Worm (Caenorhabditis elegans): Measurements from ENCODE around the gene cyn-4.
"Not testable (repeated sequence)": the region's sequence is repeated elsewhere in the genome, so short reads cannot be mapped to it uniquely, and the experiment has no call there.

cyn-4 gene

ce11 chrII:10872541-10872940 lies at the start of gene cyn-4, which contains the start of gene copz-1:
Gene cyn-4, minus strand, starts transcription at chrII:10872611.
Gene copz-1, plus strand, starts transcription at chrII:10872879.
- TF ChIP-seq tab-1 (GFP tag; IDR thresholded peaks at IDR 0.05) = 0 out of 2 replicates have a peak, but pooled peaks have one; percentile 29
- no peak for TF ChIP-seq T22C8.4 (GFP tag; IDR thresholded peaks at IDR 0.05)
- peak; percentile 80 for TF ChIP-seq cog-1 (tag; optimal IDR thresholded peaks at IDR 0.05)
- TF ChIP-seq ref-1 (GFP tag; conservative IDR thresholded peaks at IDR 0.05) = no peak
- TF ChIP-seq ztf-29 (GFP tag; IDR thresholded peaks at IDR 0.05) = no peak
- no peak for TF ChIP-seq med-1 (GFP tag; optimal IDR thresholded peaks at IDR 0.05; ENCODE audit: insufficient read depth)
- 0 out of 2 replicates have a peak, but pooled peaks have one; percentile 46 for TF ChIP-seq flt-1 (GFP tag; IDR thresholded peaks at IDR 0.05)
- TF ChIP-seq ztf-23 (GFP tag; IDR thresholded peaks at IDR 0.05) = peak; percentile 67
- 0 out of 2 replicates have a peak, but pooled peaks have one; percentile 42 for TF ChIP-seq klf-2 (GFP tag; conservative IDR thresholded peaks at IDR 0.05)

- TF ChIP-seq cog-1 (tag; optimal IDR thresholded peaks at IDR 0.05) (no peak), ztf-23 (GFP tag; IDR thresholded peaks at IDR 0.05) (no peak), ref-1 (GFP tag; conservative IDR thresholded peaks at IDR 0.05) (no peak), klf-2 (GFP tag; conservative IDR thresholded peaks at IDR 0.05) (no peak), med-1 (GFP tag; optimal IDR thresholded peaks at IDR 0.05; ENCODE audit: insufficient read depth) (no peak), ztf-29 (GFP tag; IDR thresholded peaks at IDR 0.05) (no peak), T22C8.4 (GFP tag; IDR thresholded peaks at IDR 0.05) (no peak), tab-1 (GFP tag; IDR thresholded peaks at IDR 0.05) (no peak), flt-1 (GFP tag; IDR thresholded peaks at IDR 0.05) (no peak)
Observed at ce11 chrII:10918293-10918756, 45.9 kb upstream of the cyn-4 start, which contains the start of gene tba-4. Gene tba-4, plus strand, starts transcription at chrII:10918706.

- no peak for TF ChIP-seq ref-1 (GFP tag; conservative IDR thresholded peaks at IDR 0.05)
- no peak for TF ChIP-seq klf-2 (GFP tag; conservative IDR thresholded peaks at IDR 0.05)
- no peak for TF ChIP-seq med-1 (GFP tag; optimal IDR thresholded peaks at IDR 0.05; ENCODE audit: insufficient read depth)
- TF ChIP-seq tab-1 (GFP tag; IDR thresholded peaks at IDR 0.05) = no peak
- no peak for TF ChIP-seq T22C8.4 (GFP tag; IDR thresholded peaks at IDR 0.05)
- no peak for TF ChIP-seq flt-1 (GFP tag; IDR thresholded peaks at IDR 0.05)
- TF ChIP-seq ztf-29 (GFP tag; IDR thresholded peaks at IDR 0.05) = no peak
- no peak for TF ChIP-seq cog-1 (tag; optimal IDR thresholded peaks at IDR 0.05)
- no peak for TF ChIP-seq ztf-23 (GFP tag; IDR thresholded peaks at IDR 0.05)
Observed at ce11 chrII:10917174-10917573, 44.8 kb upstream of the cyn-4 start, which contains the start of gene F44F4.10. Gene F44F4.10, minus strand, starts transcription at chrII:10917274.

- no peak for TF ChIP-seq tab-1 (GFP tag; IDR thresholded peaks at IDR 0.05)
- no peak for TF ChIP-seq T22C8.4 (GFP tag; IDR thresholded peaks at IDR 0.05)
- TF ChIP-seq ztf-23 (GFP tag; IDR thresholded peaks at IDR 0.05) = no peak
- no peak for TF ChIP-seq klf-2 (GFP tag; conservative IDR thresholded peaks at IDR 0.05)
- no peak for TF ChIP-seq ref-1 (GFP tag; conservative IDR thresholded peaks at IDR 0.05)
- TF ChIP-seq cog-1 (tag; optimal IDR thresholded peaks at IDR 0.05) = no peak
- TF ChIP-seq flt-1 (GFP tag; IDR thresholded peaks at IDR 0.05) = no peak
Observed at ce11 chrII:10915732-10916131, 43.3 kb upstream of the cyn-4 start, which contains the start of gene F44F4.9. Gene F44F4.9, minus strand, starts transcription at chrII:10915832.

ce11 chrII:10914366-10914765 lies 42.0 kb upstream of the cyn-4 start, which contains the start of gene F44F4.15:
Gene F44F4.15, plus strand, starts transcription at chrII:10914666.
- TF ChIP-seq cog-1 (tag; optimal IDR thresholded peaks at IDR 0.05) (no peak), ref-1 (GFP tag; conservative IDR thresholded peaks at IDR 0.05) (no peak), klf-2 (GFP tag; conservative IDR thresholded peaks at IDR 0.05) (no peak), T22C8.4 (GFP tag; IDR thresholded peaks at IDR 0.05) (no peak), tab-1 (GFP tag; IDR thresholded peaks at IDR 0.05) (no peak), ztf-29 (GFP tag; IDR thresholded peaks at IDR 0.05) (no peak), ztf-23 (GFP tag; IDR thresholded peaks at IDR 0.05) (no peak), med-1 (GFP tag; optimal IDR thresholded peaks at IDR 0.05; ENCODE audit: insufficient read depth) (no peak), flt-1 (GFP tag; IDR thresholded peaks at IDR 0.05) (no peak)

- TF ChIP-seq ztf-29 (GFP tag; IDR thresholded peaks at IDR 0.05) (no peak), tab-1 (GFP tag; IDR thresholded peaks at IDR 0.05) (no peak), klf-2 (GFP tag; conservative IDR thresholded peaks at IDR 0.05) (no peak), ref-1 (GFP tag; conservative IDR thresholded peaks at IDR 0.05) (no peak), cog-1 (tag; optimal IDR thresholded peaks at IDR 0.05) (no peak), flt-1 (GFP tag; IDR thresholded peaks at IDR 0.05) (no peak), ztf-23 (GFP tag; IDR thresholded peaks at IDR 0.05) (no peak), med-1 (GFP tag; optimal IDR thresholded peaks at IDR 0.05; ENCODE audit: insufficient read depth) (no peak), T22C8.4 (GFP tag; IDR thresholded peaks at IDR 0.05) (no peak)
Observed at ce11 chrII:10912995-10913394, 40.6 kb upstream of the cyn-4 start.

- TF ChIP-seq cog-1 (tag; optimal IDR thresholded peaks at IDR 0.05) (no peak), ztf-23 (GFP tag; IDR thresholded peaks at IDR 0.05) (no peak), flt-1 (GFP tag; IDR thresholded peaks at IDR 0.05) (no peak), T22C8.4 (GFP tag; IDR thresholded peaks at IDR 0.05) (no peak), ref-1 (GFP tag; conservative IDR thresholded peaks at IDR 0.05) (no peak), ztf-29 (GFP tag; IDR thresholded peaks at IDR 0.05) (no peak), med-1 (GFP tag; optimal IDR thresholded peaks at IDR 0.05; ENCODE audit: insufficient read depth) (no peak), tab-1 (GFP tag; IDR thresholded peaks at IDR 0.05) (no peak), klf-2 (GFP tag; conservative IDR thresholded peaks at IDR 0.05) (no peak)
Observed at ce11 chrII:10910219-10910618, 37.8 kb upstream of the cyn-4 start, which contains the start of gene sra-11. Gene sra-11, minus strand, starts transcription at chrII:10910319.

- not testable (repeated sequence) for TF ChIP-seq tab-1 (GFP tag; IDR thresholded peaks at IDR 0.05); ztf-29 (GFP tag; IDR thresholded peaks at IDR 0.05); ref-1 (GFP tag; conservative IDR thresholded peaks at IDR 0.05)
Observed at ce11 chrII:10904379-10904778, 32.0 kb upstream of the cyn-4 start, which contains the start of gene sra-12. Gene sra-12, minus strand, starts transcription at chrII:10904479.

- no peak for TF ChIP-seq tab-1 (GFP tag; IDR thresholded peaks at IDR 0.05)
- no peak for TF ChIP-seq flt-1 (GFP tag; IDR thresholded peaks at IDR 0.05)
- TF ChIP-seq cog-1 (tag; optimal IDR thresholded peaks at IDR 0.05) = no peak
- no peak for TF ChIP-seq ref-1 (GFP tag; conservative IDR thresholded peaks at IDR 0.05)
- no peak for TF ChIP-seq ztf-29 (GFP tag; IDR thresholded peaks at IDR 0.05)
- TF ChIP-seq klf-2 (GFP tag; conservative IDR thresholded peaks at IDR 0.05) = no peak
- no peak for TF ChIP-seq ztf-23 (GFP tag; IDR thresholded peaks at IDR 0.05)
- TF ChIP-seq med-1 (GFP tag; optimal IDR thresholded peaks at IDR 0.05; ENCODE audit: insufficient read depth) = no peak
Observed at ce11 chrII:10902104-10902503, 29.7 kb upstream of the cyn-4 start, which contains the start of gene gly-1. Gene gly-1, minus strand, starts transcription at chrII:10902204.
